Fruit fly (Drosophila melanogaster) whole organism, adult: Measurements from ENCODE around the gene AP-1mu.

Experiments
- CG12768 ChIP-seq: fragments of 200-800 bp; sonication (Bioruptor generic); optimal IDR thresholded peaks from 2 replicates; lab custom pipeline; 2017; ENCODE audit warnings: missing biosample characterization, missing genetic modification characterization, mild to moderate bottlenecking, moderate library complexity, missing genetic modification reagents
- CG14711 ChIP-seq: fragments of 200-800 bp; sonication (Bioruptor generic); optimal IDR thresholded peaks from 2 replicates; lab custom pipeline; 2018; ENCODE audit warnings: missing biosample characterization, mild to moderate bottlenecking, missing genetic modification characterization, moderate library complexity
- CG33017 ChIP-seq: fragments of 200-800 bp; sonication (Bioruptor generic); optimal IDR thresholded peaks from 2 replicates; lab custom pipeline; 2018; ENCODE audit warnings: missing biosample characterization, mild to moderate bottlenecking, missing genetic modification characterization, moderate library complexity
- CG5204 ChIP-seq: fragments of 200-800 bp; sonication (Bioruptor generic); optimal IDR thresholded peaks from 2 replicates; lab custom pipeline; 2016; ENCODE audit warnings: missing biosample characterization, missing genetic modification characterization
- CG7045 ChIP-seq: fragments of 200-800 bp; sonication (Bioruptor generic); optimal IDR thresholded peaks from 2 replicates; lab custom pipeline; 2017; ENCODE audit warnings: missing biosample characterization, mild to moderate bottlenecking, missing genetic modification characterization
- CG7101 ChIP-seq: fragments of 200-800 bp; sonication (Bioruptor generic); optimal IDR thresholded peaks from 2 replicates; lab custom pipeline; 2018; ENCODE audit warnings: missing biosample characterization, mild to moderate bottlenecking, missing genetic modification characterization, moderate library complexity
- Crg-1 ChIP-seq: fragments of 200-800 bp; sonication (Bioruptor generic); optimal IDR thresholded peaks from 2 replicates; lab custom pipeline; 2016; ENCODE audit warnings: missing biosample characterization, missing genetic modification characterization
- Hr96 ChIP-seq: fragments of 200-800 bp; sonication (Bioruptor generic); optimal IDR thresholded peaks from 2 replicates; lab custom pipeline; 2016; ENCODE audit warnings: missing biosample characterization, missing genetic modification characterization
- bab1 ChIP-seq: fragments of 200-800 bp; sonication (Bioruptor generic); optimal IDR thresholded peaks from 3 replicates; lab custom pipeline; 2019; ENCODE audit warnings: missing biosample characterization, mild to moderate bottlenecking, missing genetic modification characterization, moderate library complexity
- cic ChIP-seq: fragments of 200-800 bp; sonication (Bioruptor generic); optimal IDR thresholded peaks from 2 replicates; lab custom pipeline; 2017; ENCODE audit warnings: missing biosample characterization, mild to moderate bottlenecking, missing genetic modification characterization, moderate library complexity
- cnc ChIP-seq, 2 experiments: fragments of >200 bp; optimal IDR thresholded peaks; 2 replicates each; lab custom pipeline; 2017
- kay ChIP-seq: fragments of 200-800 bp; sonication (Bioruptor generic); peaks from one replicate; lab custom pipeline; 2016; ENCODE audit warnings: missing biosample characterization, missing genetic modification characterization, borderline replicate concordance
- ovo ChIP-seq: fragments of 200-800 bp; sonication (Bioruptor generic); optimal IDR thresholded peaks from 2 replicates; lab custom pipeline; 2016; ENCODE audit warnings: missing biosample characterization, missing genetic modification characterization
- toe ChIP-seq: fragments of 200-800 bp; sonication (Bioruptor generic); optimal IDR thresholded peaks from 2 replicates; lab custom pipeline; 2016; ENCODE audit warnings: missing biosample characterization, missing genetic modification characterization

DNA sequence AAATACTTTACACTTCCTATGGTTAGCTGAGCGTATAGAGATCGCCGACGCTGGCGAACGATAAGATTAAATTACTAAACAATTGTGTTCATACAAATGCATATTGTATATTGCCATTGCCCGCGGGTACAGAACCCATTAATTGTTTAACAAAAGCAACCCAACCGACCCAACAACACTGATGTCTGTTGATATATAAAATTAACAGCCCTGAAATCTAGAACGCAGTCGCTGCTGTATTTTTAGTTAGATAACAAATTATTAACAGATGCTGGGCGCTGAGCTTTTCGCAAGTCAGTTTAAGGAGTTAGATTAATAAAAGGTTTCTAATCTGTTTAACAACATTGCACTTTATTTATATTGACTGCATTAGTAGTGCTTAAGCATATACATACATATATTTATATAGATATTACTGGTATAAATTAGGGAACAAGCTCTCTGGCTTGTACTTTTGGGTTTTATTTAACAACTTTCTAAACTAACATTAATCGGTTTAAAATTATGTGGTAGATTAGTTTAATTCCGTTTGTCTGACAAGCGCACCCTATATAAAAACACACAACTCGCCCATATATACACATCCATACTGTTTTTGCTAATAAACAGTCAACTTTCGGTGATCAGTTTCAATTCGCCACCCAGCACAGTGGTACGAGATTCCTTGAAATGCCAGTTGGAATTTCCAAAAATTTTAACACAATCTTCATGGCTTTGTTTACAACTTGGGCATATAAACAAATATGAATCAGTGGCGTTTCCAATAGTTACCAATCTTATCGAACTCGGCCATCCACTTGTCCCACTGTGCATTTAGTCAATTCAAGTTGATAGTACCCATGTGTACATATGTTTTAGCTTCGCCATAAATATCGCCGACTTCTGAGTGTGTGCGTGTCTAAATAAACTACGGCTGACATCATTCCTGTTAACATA, 31.1 kb downstream of the AP-1mu start:
- TF ChIP-seq kay (GFP tag; lab: Kevin White, UChicago) = peak; percentile 91
- no peak for TF ChIP-seq cnc (optimal IDR thresholded peaks at IDR 0.05; lab: Kevin White, UChicago)
- peak; percentile 91 for TF ChIP-seq CG7101 (tag; lab: Kevin White, UChicago)
- TF ChIP-seq bab1 (GFP tag; lab: Kevin White, UChicago) = peak; percentile 40
- TF ChIP-seq CG14711 (tag; lab: Kevin White, UChicago) = peak; percentile 86
- no peak for TF ChIP-seq CG5204
- no peak for TF ChIP-seq Crg-1 (GFP tag; lab: Kevin White, UChicago)
- TF ChIP-seq cic (GFP tag; lab: Kevin White, UChicago) = peak; percentile 83
- no peak for TF ChIP-seq ovo (GFP tag; lab: Kevin White, UChicago)
- peak; percentile 94 for TF ChIP-seq Hr96 (GFP tag; lab: Kevin White, UChicago)
- TF ChIP-seq toe (GFP tag; lab: Kevin White, UChicago) = no peak
- peak; percentile 96 for TF ChIP-seq CG7045
- peak; percentile 92 for TF ChIP-seq CG33017 (tag; lab: Kevin White, UChicago)
- peak; percentile 95 for TF ChIP-seq CG12768
